Worm (Caenorhabditis elegans): ENCODE measurements around the gene bra-2.
A peak's percentile ranks its signal among the peaks of the same experiment; 100 is the strongest.

The bra-2 gene

DNA sequence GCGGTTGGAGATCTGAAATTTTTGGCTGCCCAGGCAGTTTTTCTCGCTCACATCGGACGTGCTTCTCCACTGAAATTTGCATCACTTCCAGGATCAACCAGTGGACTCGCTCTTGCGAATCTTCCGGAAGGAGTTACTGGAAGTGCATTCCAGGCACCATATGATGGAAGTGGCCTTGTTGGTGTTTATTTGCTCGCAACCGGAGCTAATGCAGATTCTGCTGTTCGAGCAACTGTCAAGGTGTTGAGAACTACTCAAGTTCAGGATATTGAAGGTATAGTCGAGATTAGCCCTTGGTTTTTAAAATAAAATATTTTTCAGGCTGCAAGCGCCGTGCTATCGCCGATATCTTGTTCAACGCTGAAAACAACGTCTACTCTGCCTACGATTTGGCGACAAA is 30.2 kb upstream of the bra-2 start:
- no peak for TF ChIP-seq snu-23 (GFP tag; optimal IDR thresholded peaks at IDR 0.05)
- TF ChIP-seq efl-1 (optimal IDR thresholded peaks at IDR 0.05), result no peak
- peak in 1 of 2 experiments; percentile 57 for TF ChIP-seq efl-1 (GFP tag; optimal IDR thresholded peaks at IDR 0.05 in 1 of 2)

DNA sequence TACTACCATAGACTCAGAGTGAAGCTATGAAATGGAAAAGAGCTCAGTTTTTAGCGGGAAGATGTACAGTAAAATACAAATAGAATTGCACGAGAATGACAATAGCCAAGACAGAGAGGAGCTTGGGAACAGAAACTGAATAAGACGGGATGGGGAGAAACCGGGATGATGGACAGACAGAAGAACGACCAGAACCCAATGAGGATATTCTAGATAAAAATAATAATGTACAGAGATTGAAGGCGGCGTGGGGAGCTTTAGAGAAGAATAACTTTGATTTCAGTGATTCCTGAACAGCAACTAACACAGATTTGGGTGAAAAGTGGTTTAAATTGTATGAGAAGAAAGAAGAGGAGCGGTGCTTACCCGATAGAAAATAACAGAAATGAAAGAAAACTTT is 29.6 kb upstream of the bra-2 start:
- TF ChIP-seq efl-1 (optimal IDR thresholded peaks at IDR 0.05) (no peak), efl-1 (GFP tag; optimal IDR thresholded peaks at IDR 0.05 in 1 of 2) (peak in 1 of 2 experiments; percentile 23), aly-2 (tag; optimal IDR thresholded peaks at IDR 0.05) (no peak)

DNA sequence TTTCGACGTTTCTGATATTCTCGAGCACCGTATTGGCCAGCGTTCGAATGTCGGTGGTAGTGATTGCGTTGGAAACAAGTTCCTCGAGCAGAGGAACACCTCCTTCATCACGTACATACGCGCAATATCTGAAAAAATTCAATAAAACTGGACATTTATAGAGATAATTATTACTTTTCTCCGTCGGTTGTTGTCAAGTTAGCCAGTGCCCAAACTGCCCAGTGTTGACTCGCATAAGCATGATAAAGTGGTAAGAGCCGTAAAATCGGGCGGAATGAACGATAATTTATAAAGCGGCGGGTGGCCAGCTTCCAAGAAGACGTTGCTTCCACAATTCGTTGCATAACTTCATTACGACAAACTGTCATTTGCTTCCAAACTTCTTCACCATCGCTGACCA is 27.5 kb upstream of the bra-2 start:
- TF ChIP-seq efl-1 (optimal IDR thresholded peaks at IDR 0.05), result no peak
- peak in 1 of 2 experiments; percentile 90 for TF ChIP-seq efl-1 (GFP tag; optimal IDR thresholded peaks at IDR 0.05 in 1 of 2)
- TF ChIP-seq unc-30 (tag; optimal IDR thresholded peaks at IDR 0.05), result no peak

DNA sequence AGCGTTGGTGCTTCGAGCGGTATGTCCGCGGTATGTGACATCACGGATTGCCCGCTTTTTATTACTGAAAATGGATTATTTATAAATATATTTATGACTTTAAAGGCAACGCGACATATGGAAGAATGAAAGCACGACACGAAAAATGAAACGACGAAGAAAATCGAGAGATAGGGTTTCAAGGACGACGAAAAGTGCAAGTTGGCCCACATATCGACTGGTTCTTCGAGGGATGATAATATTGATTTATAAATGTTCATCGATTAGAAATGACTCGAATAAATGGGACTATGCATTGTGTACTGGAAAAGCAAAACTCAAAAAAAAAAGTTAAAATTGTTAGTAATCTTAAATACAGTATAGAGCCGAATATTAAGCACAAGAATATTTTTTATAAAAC is 24.3 kb upstream of the bra-2 start, which contains the start of gene zer-1:
Gene zer-1 (minus strand): TSS at position 68 of the 400 bp plus-strand sequence.
- TF ChIP-seq lin-13 (GFP tag; optimal IDR thresholded peaks at IDR 0.05), result no peak
- TF ChIP-seq swsn-7 (tag; optimal IDR thresholded peaks at IDR 0.05), result no peak
- TF ChIP-seq nhr-19 (GFP tag; conservative IDR thresholded peaks at IDR 0.05), result no peak
- TF ChIP-seq nhr-85 (tag), result peak; percentile 8
- no peak for TF ChIP-seq nhr-71 (tag; optimal IDR thresholded peaks at IDR 0.05)
- no peak for TF ChIP-seq nhr-28 (tag; optimal IDR thresholded peaks at IDR 0.05)
- no peak for TF ChIP-seq zag-1 (tag; optimal IDR thresholded peaks at IDR 0.05)
- peak; percentile 98 for TF ChIP-seq blmp-1 (tag; optimal IDR thresholded peaks at IDR 0.05)
- peak in 1 of 6 experiments; percentile 5 for TF ChIP-seq elt-3 (tag; optimal IDR thresholded peaks at IDR 0.05)
- TF ChIP-seq pag-3 (tag; optimal IDR thresholded peaks at IDR 0.05; ENCODE audit: borderline replicate concordance, insufficient read depth), result no peak
- no peak for TF ChIP-seq mef-2 (tag; optimal IDR thresholded peaks at IDR 0.05)

DNA sequence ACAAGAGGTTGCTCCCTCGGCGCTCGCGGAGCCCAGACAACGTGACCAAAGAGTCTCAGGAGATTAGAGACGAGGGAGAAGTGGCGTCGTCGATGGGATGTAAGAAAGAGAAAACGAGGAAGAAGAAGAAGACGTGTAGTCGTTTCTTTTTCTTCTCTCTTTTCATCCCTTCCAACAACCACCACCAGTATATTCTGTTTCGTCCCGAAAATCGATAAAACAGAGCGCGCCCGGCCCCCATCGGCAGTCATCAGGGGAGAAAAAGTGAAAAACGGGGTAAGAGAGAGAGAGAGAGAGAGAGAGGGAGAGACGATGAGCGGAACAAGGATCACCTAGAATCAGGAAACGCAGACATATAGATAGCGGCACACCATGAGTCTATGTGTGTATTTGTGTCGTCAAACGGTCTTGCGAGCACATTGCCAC is 23.2 kb upstream of the bra-2 start:
- TF ChIP-seq unc-30 (tag; optimal IDR thresholded peaks at IDR 0.05), result no peak
- no peak for TF ChIP-seq lin-39 (tag; optimal IDR thresholded peaks at IDR 0.05)
- peak; percentile 85 for TF ChIP-seq snu-23 (GFP tag; optimal IDR thresholded peaks at IDR 0.05)
- TF ChIP-seq nhr-85 (tag), result peak; percentile 84
- peak; percentile 26 for TF ChIP-seq fos-1 (tag; optimal IDR thresholded peaks at IDR 0.05)
- TF ChIP-seq lin-14 (GFP tag; optimal IDR thresholded peaks at IDR 0.05), result peak; percentile 96
- peak; percentile 40 for TF ChIP-seq C16A3.4 (tag; optimal IDR thresholded peaks at IDR 0.05)
- TF ChIP-seq nhr-19 (GFP tag; conservative IDR thresholded peaks at IDR 0.05), result peak; percentile 57
- peak; percentile 84 for TF ChIP-seq nhr-47 (tag; optimal IDR thresholded peaks at IDR 0.05)
- TF ChIP-seq sptf-1 (tag; optimal IDR thresholded peaks at IDR 0.05), result no peak
- peak; percentile 26 for TF ChIP-seq lin-15B (tag; optimal IDR thresholded peaks at IDR 0.05)
- TF ChIP-seq sox-4 (tag; optimal IDR thresholded peaks at IDR 0.05), result peak; percentile 49
- peak; percentile 2 for TF ChIP-seq ceh-63 (GFP tag; optimal IDR thresholded peaks at IDR 0.05)
- no peak for TF ChIP-seq sup-37 (GFP tag; optimal IDR thresholded peaks at IDR 0.05)
- peak in 2 of 6 experiments; percentile 14 to 52 for TF ChIP-seq elt-3 (tag; optimal IDR thresholded peaks at IDR 0.05)
- peak; percentile 63 to 74 for TF ChIP-seq efl-1 (optimal IDR thresholded peaks at IDR 0.05)
- peak; percentile 12 to 93 for TF ChIP-seq efl-1 (GFP tag; optimal IDR thresholded peaks at IDR 0.05 in 1 of 2)
- TF ChIP-seq mef-2 (tag; optimal IDR thresholded peaks at IDR 0.05), result no peak
- peak; percentile 88 for TF ChIP-seq nhr-71 (tag; optimal IDR thresholded peaks at IDR 0.05)
- no peak for TF ChIP-seq ztf-4 (tag; optimal IDR thresholded peaks at IDR 0.05)
- TF ChIP-seq skn-1 (tag; optimal IDR thresholded peaks at IDR 0.05), result peak; percentile 56
- peak; percentile 47 for TF ChIP-seq nhr-90 (tag; optimal IDR thresholded peaks at IDR 0.05; ENCODE audit: poor library complexity)
- peak; percentile 11 to 45 (median 18) for TF ChIP-seq dpl-1 (GFP tag; optimal IDR thresholded peaks at IDR 0.05)
- TF ChIP-seq dsc-1 (tag; optimal IDR thresholded peaks at IDR 0.05), result peak; percentile 49
- peak; percentile 86 for TF ChIP-seq swsn-7 (tag; optimal IDR thresholded peaks at IDR 0.05)
- TF ChIP-seq ztf-11 (tag; optimal IDR thresholded peaks at IDR 0.05), result peak in 1 of 2 experiments; percentile 60
- TF ChIP-seq pax-3 (tag; optimal IDR thresholded peaks at IDR 0.05), result peak; percentile 27
- TF ChIP-seq nhr-20 (tag; optimal IDR thresholded peaks at IDR 0.05), result peak; percentile 73
- no peak for TF ChIP-seq ceh-90 (tag; optimal IDR thresholded peaks at IDR 0.05)
- TF ChIP-seq lin-35 (GFP tag; optimal IDR thresholded peaks at IDR 0.05), result peak; percentile 49 to 50
- TF ChIP-seq lir-3 (tag; optimal IDR thresholded peaks at IDR 0.05; ENCODE audit: poor library complexity), result peak; percentile 40
- peak; percentile 4 for TF ChIP-seq nhr-11 (tag; optimal IDR thresholded peaks at IDR 0.05)
- no peak for TF ChIP-seq efl-3 (GFP tag; optimal IDR thresholded peaks at IDR 0.05)
- no peak for TF ChIP-seq nhr-76 (tag; optimal IDR thresholded peaks at IDR 0.05)
- peak; percentile 79 for TF ChIP-seq egl-13 (tag; optimal IDR thresholded peaks at IDR 0.05)
- TF ChIP-seq irx-1 (tag; optimal IDR thresholded peaks at IDR 0.05), result peak; percentile 37
- TF ChIP-seq fkh-10 (GFP tag; optimal IDR thresholded peaks at IDR 0.05), result peak; percentile 90

Measured in whole organism, L1 larva.